Worm (Caenorhabditis elegans) whole organism, L4 larva: ENCODE data around the gene C23H3.9.

Source experiments
- F37D6.2 ChIP-seq: sonication (generic microtip); optimal IDR thresholded peaks from 2 replicates; lab custom pipeline; 2016; ENCODE audit warnings: mild to moderate bottlenecking, missing genetic modification characterization, missing compliant biosample characterization
- ama-1 ChIP-seq: fragments of 150-350 bp; optimal IDR thresholded peaks from 2 replicates; lab custom pipeline; 2014; ENCODE audit warnings: inconsistent platforms, mixed read lengths
- ceh-82 ChIP-seq: sonication (generic microtip); optimal IDR thresholded peaks from 2 replicates; lab custom pipeline; 2017; ENCODE audit warnings: missing biosample characterization, missing genetic modification characterization
- lin-13 ChIP-seq: fragments of 150-350 bp; optimal IDR thresholded peaks from 2 replicates; lab custom pipeline; 2014; ENCODE audit warnings: missing biosample characterization, missing genetic modification reagents, missing genetic modification characterization
- mep-1 ChIP-seq: fragments of 150-350 bp; sonication (generic microtip); optimal IDR thresholded peaks from 3 replicates; lab custom pipeline; 2014; ENCODE audit warnings: missing biosample characterization, missing genetic modification characterization
- sdz-12 ChIP-seq: fragments of 200-800 bp; sonication (Bioruptor generic); optimal IDR thresholded peaks from 2 replicates; lab custom pipeline; 2018; ENCODE audit warnings: mild to moderate bottlenecking, missing genetic modification characterization, missing compliant biosample characterization
- ztf-11 ChIP-seq: fragments of 150-350 bp; optimal IDR thresholded peaks from 2 replicates; lab custom pipeline; 2014; ENCODE audit warnings: missing biosample characterization, missing genetic modification characterization

DNA sequence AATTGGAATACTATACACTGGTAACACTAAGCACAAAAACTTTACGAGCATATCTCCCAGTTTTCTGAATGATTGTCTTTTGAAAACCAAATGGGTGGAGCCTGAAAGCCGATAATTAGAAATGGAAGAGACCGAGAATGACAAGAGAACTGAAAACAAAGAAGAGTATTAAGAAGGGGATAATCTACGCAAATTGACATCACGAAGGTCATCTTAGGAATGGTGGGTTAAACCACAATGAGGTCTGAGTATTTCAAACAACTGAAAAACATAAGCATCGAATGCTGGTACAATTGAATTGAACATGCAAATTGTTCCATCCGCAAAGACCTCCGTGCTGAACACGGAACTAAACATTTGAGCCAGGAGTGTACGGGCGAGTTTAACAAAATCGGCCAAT is 39.6 kb downstream of the C23H3.9 start, which contains the start of gene spp-24:
- no peak for TF ChIP-seq sdz-12 (GFP tag; lab: Kevin White, UChicago)
- no peak for TF ChIP-seq ceh-82 (tag; lab: Kevin White, UChicago)
- no peak for TF ChIP-seq ztf-11 (tag; lab: Kevin White, UChicago)
- no peak for TF ChIP-seq mep-1 (tag; lab: Kevin White, UChicago)
- TF ChIP-seq F37D6.2 (tag; lab: Kevin White, UChicago): no peak
- no peak for TF ChIP-seq ama-1
- TF ChIP-seq lin-13 (GFP tag; lab: Kevin White, UChicago): no peak
